Fruit fly (Drosophila melanogaster) whole organism: ENCODE results near the gene CG32815.

Source experiments
- CG8478 ChIP-seq: fragments of >200 bp; optimal IDR thresholded peaks from 2 replicates; lab custom pipeline; 2018; ENCODE audit warnings: inconsistent platforms
- Dll ChIP-seq: fragments of >200 bp; optimal IDR thresholded peaks from 2 replicates; lab custom pipeline; 2017
- EcR ChIP-seq, 2 experiments: fragments of >200 bp; optimal IDR thresholded peaks; 2 replicates each; lab custom pipeline; 2017; ENCODE audit warnings: missing biosample characterization in 2 of 2, missing genetic modification characterization in 2 of 2, missing genetic modification reagents in 2 of 2
- pan ChIP-seq: fragments of >200 bp; optimal IDR thresholded peaks from 2 replicates; lab custom pipeline; 2017
- psq ChIP-seq: fragments of >200 bp; optimal IDR thresholded peaks from 2 replicates; lab custom pipeline; 2017
- usp ChIP-seq: fragments of >200 bp; optimal IDR thresholded peaks from 2 replicates; lab custom pipeline; 2017; ENCODE audit warnings: missing biosample characterization, missing genetic modification characterization, mixed read lengths

DNA sequence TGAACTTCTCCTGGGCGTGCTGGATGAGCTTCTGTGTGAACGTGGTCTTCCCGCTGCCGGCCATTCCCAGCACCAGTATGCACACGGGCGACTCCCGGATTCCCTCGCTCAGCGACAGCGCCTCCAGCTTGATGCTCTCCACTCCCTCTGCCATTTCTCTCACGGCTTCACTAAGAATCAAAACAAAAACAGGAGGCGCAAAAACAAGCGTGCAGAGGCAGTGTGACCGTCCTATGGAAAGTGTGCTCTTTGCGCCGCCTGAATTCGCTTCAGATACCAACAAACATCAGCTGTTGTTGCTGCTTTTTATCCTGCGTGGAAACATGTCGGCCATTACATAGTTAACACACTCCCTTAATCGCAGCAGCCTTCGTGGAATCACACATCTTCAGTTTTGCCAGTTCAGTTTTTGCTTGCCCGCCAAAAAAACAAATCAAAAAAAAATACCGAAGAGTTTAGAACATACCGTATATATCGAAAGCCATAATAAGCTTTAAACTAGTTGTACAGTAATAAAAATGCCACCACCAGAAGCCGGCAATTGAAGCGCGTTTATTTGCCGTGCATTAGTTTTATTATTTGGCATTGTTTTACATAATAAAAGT is 8.4 kb downstream of the CG32815 start, which contains the start of the genes CG3704 and mus81:
- no peak for TF ChIP-seq usp (GFP tag; lab: Kevin White, UChicago)
- no peak for TF ChIP-seq EcR (GFP tag; optimal IDR thresholded peaks at IDR 0.05; lab: Kevin White, UChicago)
- TF ChIP-seq psq, result no peak
- TF ChIP-seq pan, result no peak
- TF ChIP-seq Dll, result peak; percentile 27
- TF ChIP-seq CG8478 (lab: Kevin White, UChicago), result no peak
